Worm (Caenorhabditis elegans) whole organism, L2 larva: ENCODE measurements around the gene T20D3.5.

Experiments
- ama-1 ChIP-seq: fragments of 150-350 bp; optimal IDR thresholded peaks from 2 replicates; lab custom pipeline; 2018; ENCODE audit warnings: inconsistent platforms
- dmd-4 ChIP-seq: sonication (generic microtip); optimal IDR thresholded peaks from 2 replicates; lab custom pipeline; 2017; ENCODE audit warnings: missing biosample characterization, missing genetic modification characterization
- fos-1 ChIP-seq: fragments of 150-350 bp; optimal IDR thresholded peaks from 2 replicates; lab custom pipeline; 2014; ENCODE audit warnings: missing biosample characterization, missing genetic modification characterization
- lin-13 ChIP-seq: fragments of 150-350 bp; optimal IDR thresholded peaks from 2 replicates; lab custom pipeline; 2014; ENCODE audit warnings: missing biosample characterization, missing genetic modification reagents, missing genetic modification characterization
- lin-39 ChIP-seq: fragments of 150-350 bp; optimal IDR thresholded peaks from 2 replicates; lab custom pipeline; 2014; ENCODE audit warnings: missing biosample characterization, missing genetic modification reagents, missing genetic modification characterization
- nhr-10 ChIP-seq: sonication (generic microtip); optimal IDR thresholded peaks from 2 replicates; lab custom pipeline; 2017; ENCODE audit warnings: missing biosample characterization, missing genetic modification characterization
- nhr-12 ChIP-seq: fragments of 150-350 bp; optimal IDR thresholded peaks from 2 replicates; lab custom pipeline; 2014; ENCODE audit warnings: missing biosample characterization, missing genetic modification characterization
- nhr-237 ChIP-seq: fragments of 150-350 bp; optimal IDR thresholded peaks from 2 replicates; lab custom pipeline; 2014; ENCODE audit warnings: missing biosample characterization, missing genetic modification characterization
- nhr-6 ChIP-seq: fragments of 150-350 bp; optimal IDR thresholded peaks from 2 replicates; lab custom pipeline; 2014; ENCODE audit warnings: missing biosample characterization, missing genetic modification characterization
- nhr-77 ChIP-seq: fragments of 150-350 bp; optimal IDR thresholded peaks from 2 replicates; lab custom pipeline; 2014; ENCODE audit warnings: missing biosample characterization, missing genetic modification characterization
- skn-1 ChIP-seq: sonication (generic microtip); optimal IDR thresholded peaks from 2 replicates; lab custom pipeline; 2017; ENCODE audit warnings: missing biosample characterization, missing genetic modification characterization
- zag-1 ChIP-seq: fragments of 150-350 bp; optimal IDR thresholded peaks from 2 replicates; lab custom pipeline; 2014; ENCODE audit warnings: missing biosample characterization, missing genetic modification characterization
- ztf-11 ChIP-seq: sonication (generic microtip); optimal IDR thresholded peaks from 2 replicates; lab custom pipeline; 2017; ENCODE audit warnings: missing biosample characterization, missing genetic modification characterization

- TF ChIP-seq ztf-11 (tag; lab: Kevin White, UChicago) (no peak), fos-1 (tag; lab: Kevin White, UChicago) (peak; percentile 72), lin-13 (no peak), skn-1 (tag; lab: Kevin White, UChicago) (no peak), nhr-77 (no peak), ama-1 (lab: Kevin White, UChicago) (no peak), nhr-10 (tag; lab: Kevin White, UChicago) (no peak), nhr-237 (tag; lab: Kevin White, UChicago) (no peak), nhr-12 (tag; lab: Kevin White, UChicago) (no peak), nhr-6 (tag; lab: Kevin White, UChicago) (no peak), dmd-4 (tag; lab: Kevin White, UChicago) (no peak), zag-1 (tag; lab: Kevin White, UChicago) (no peak), lin-39 (no peak)
Measured at ce11 chrIV:9371126-9371525, 34.3 kb downstream of the T20D3.5 start, which contains the start of gene fbxc-58.
